Worm (Caenorhabditis elegans) whole organism, L2 larva: ENCODE measurements around the gene ZK353.9.

Experiments
- C34F6.9 ChIP-seq: fragments of 150-350 bp; optimal IDR thresholded peaks from 2 replicates; lab custom pipeline; 2014; ENCODE audit warnings: missing biosample characterization, missing genetic modification characterization
- ZK546.5 ChIP-seq: sonication (generic microtip); optimal IDR thresholded peaks from 2 replicates; lab custom pipeline; 2017; ENCODE audit warnings: missing biosample characterization, missing genetic modification characterization
- ceh-82 ChIP-seq: fragments of 150-350 bp; optimal IDR thresholded peaks from 2 replicates; lab custom pipeline; 2014; ENCODE audit warnings: missing biosample characterization, missing genetic modification characterization
- elt-1 ChIP-seq: fragments of 150-350 bp; optimal IDR thresholded peaks from 2 replicates; lab custom pipeline; 2014; ENCODE audit warnings: missing biosample characterization, missing genetic modification characterization
- lin-39 ChIP-seq: fragments of 150-350 bp; optimal IDR thresholded peaks from 2 replicates; lab custom pipeline; 2014; ENCODE audit warnings: missing biosample characterization, missing genetic modification reagents, missing genetic modification characterization
- lsy-2 ChIP-seq, 2 experiments: fragments of 150-350 bp in 1 of 2; sonication (generic microtip) in 1 of 2; optimal IDR thresholded peaks; 2 replicates each; lab custom pipeline; 2014 to 2017; ENCODE audit warnings: missing biosample characterization in 2 of 2, missing genetic modification characterization in 2 of 2
- nhr-12 ChIP-seq: fragments of 150-350 bp; optimal IDR thresholded peaks from 2 replicates; lab custom pipeline; 2014; ENCODE audit warnings: missing biosample characterization, missing genetic modification characterization
- nhr-77 ChIP-seq: fragments of 150-350 bp; optimal IDR thresholded peaks from 2 replicates; lab custom pipeline; 2014; ENCODE audit warnings: missing biosample characterization, missing genetic modification characterization

ce11 chrIII:8400478-8400877, 8.8 kb upstream of the ZK353.9 start:
- TF ChIP-seq elt-1 (tag; lab: Kevin White, UChicago) (no peak), nhr-12 (tag; lab: Kevin White, UChicago) (no peak), nhr-77 (no peak), lsy-2 (tag; optimal IDR thresholded peaks at IDR 0.05; lab: Kevin White, UChicago) (no peak), lin-39 (no peak), ZK546.5 (tag; lab: Kevin White, UChicago) (no peak), C34F6.9 (tag; lab: Kevin White, UChicago) (no peak), ceh-82 (no peak)
